Worm (Caenorhabditis elegans) whole organism, L3 larva: ENCODE data around the gene K08D10.11.

Source experiments
- ceh-9 ChIP-seq: sonication (generic microtip); optimal IDR thresholded peaks from 2 replicates; lab custom pipeline; 2018; ENCODE audit warnings: missing biosample characterization, missing genetic modification characterization
- daf-12 ChIP-seq: fragments of 150-350 bp; optimal IDR thresholded peaks from 2 replicates; lab custom pipeline; 2014; ENCODE audit warnings: missing biosample characterization, missing genetic modification reagents, missing genetic modification characterization
- elt-2 ChIP-seq: sonication (generic microtip); optimal IDR thresholded peaks from 2 replicates; lab custom pipeline; 2016; ENCODE audit warnings: missing genetic modification reagents, mild to moderate bottlenecking, missing genetic modification characterization, missing compliant biosample characterization
- fkh-10 ChIP-seq: sonication (generic microtip); optimal IDR thresholded peaks from 2 replicates; lab custom pipeline; 2017; ENCODE audit warnings: missing biosample characterization, missing genetic modification reagents, missing genetic modification characterization
- nhr-12 ChIP-seq: fragments of 150-350 bp; optimal IDR thresholded peaks from 2 replicates; lab custom pipeline; 2014; ENCODE audit warnings: missing biosample characterization, missing genetic modification characterization
- nhr-25 ChIP-seq: sonication (generic microtip); optimal IDR thresholded peaks from 2 replicates; lab custom pipeline; 2017; ENCODE audit warnings: missing biosample characterization, missing genetic modification characterization
- nhr-28 ChIP-seq: fragments of 150-350 bp; optimal IDR thresholded peaks from 2 replicates; lab custom pipeline; 2014; ENCODE audit warnings: missing biosample characterization, missing genetic modification characterization
- nhr-67 ChIP-seq: fragments of 150-350 bp; optimal IDR thresholded peaks from 2 replicates; lab custom pipeline; 2014; ENCODE audit warnings: missing biosample characterization, missing genetic modification characterization
- nhr-77 ChIP-seq: fragments of 150-350 bp; optimal IDR thresholded peaks from 2 replicates; lab custom pipeline; 2014; ENCODE audit warnings: missing biosample characterization, missing genetic modification characterization
- pha-4 ChIP-seq: fragments of 150-350 bp; optimal IDR thresholded peaks from 2 replicates; lab custom pipeline; 2014; ENCODE audit warnings: missing biosample characterization, missing genetic modification reagents, missing genetic modification characterization
- ztf-11 ChIP-seq: fragments of 150-350 bp; optimal IDR thresholded peaks from 2 replicates; lab custom pipeline; 2014; ENCODE audit warnings: missing biosample characterization, missing genetic modification characterization
- ztf-4 ChIP-seq: fragments of 150-350 bp; optimal IDR thresholded peaks from 2 replicates; lab custom pipeline; 2014; ENCODE audit warnings: missing biosample characterization, missing genetic modification characterization

DNA sequence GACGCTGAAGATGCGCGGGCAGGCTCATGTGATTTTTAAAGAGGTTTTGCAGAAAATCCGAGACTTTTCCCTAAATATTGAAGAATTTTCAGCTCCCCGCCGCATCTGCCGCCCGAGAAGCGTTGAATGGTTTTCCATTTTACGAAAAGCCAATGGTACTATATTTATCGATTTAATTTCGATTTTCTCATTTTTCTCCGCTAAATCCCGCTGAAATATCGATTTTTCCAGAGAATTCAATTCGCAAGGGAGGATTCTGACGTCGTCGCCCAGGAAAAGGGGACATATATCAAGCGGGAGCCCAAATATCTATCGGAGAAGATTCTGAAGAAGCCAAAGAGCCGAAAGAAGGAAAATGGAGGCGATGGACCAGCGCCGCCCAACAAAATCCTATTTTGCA lies 13.8 kb downstream of the K08D10.11 start:
- TF ChIP-seq ceh-9 (no peak), nhr-67 (tag; lab: Kevin White, UChicago) (no peak), pha-4 (tag; lab: Kevin White, UChicago) (no peak), fkh-10 (GFP tag; lab: Kevin White, UChicago) (no peak), nhr-25 (no peak), nhr-12 (tag; lab: Kevin White, UChicago) (no peak), elt-2 (no peak), nhr-28 (no peak), nhr-77 (tag; lab: Kevin White, UChicago) (no peak), daf-12 (tag; lab: Kevin White, UChicago) (no peak), ztf-4 (tag; lab: Kevin White, UChicago) (no peak), ztf-11 (no peak)
